Worm (Caenorhabditis elegans): ENCODE data around the gene W06D11.2.
"Not testable (repeated sequence)": the region's sequence is repeated elsewhere in the genome, so short reads cannot be mapped to it uniquely, and the experiment has no call there.

DNA sequence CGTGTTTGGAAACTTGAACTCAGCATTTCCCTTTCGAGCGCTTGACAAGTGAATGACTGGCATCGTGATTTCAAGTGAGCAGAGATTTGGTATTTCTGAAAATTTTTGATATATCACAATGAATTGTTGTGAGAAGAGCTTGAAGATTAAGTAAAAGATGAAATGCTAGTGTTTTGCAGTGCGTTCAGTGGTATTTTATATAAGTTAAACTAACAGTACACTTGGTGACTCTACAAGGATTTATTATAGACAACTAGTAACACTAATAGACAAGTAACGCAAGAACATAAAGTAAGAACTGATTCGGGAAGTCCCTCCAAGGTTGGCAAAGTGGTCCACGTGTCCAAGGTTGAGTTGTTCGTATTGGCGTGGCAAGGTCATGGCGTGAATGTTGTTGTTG, 6.2 kb upstream of the W06D11.2 start, which contains the start of gene dot-1.3:
- TF ChIP-seq F23B12.7 (tag; optimal IDR thresholded peaks at IDR 0.05; ENCODE audit: insufficient read depth); dpff-1 (tag; optimal IDR thresholded peaks at IDR 0.05); nhr-80 (tag; optimal IDR thresholded peaks at IDR 0.05); T26A5.8 (tag; optimal IDR thresholded peaks at IDR 0.05); C17E4.6 (GFP tag; IDR thresholded peaks at IDR 0.05); F49E8.2 (tag; optimal IDR thresholded peaks at IDR 0.05; ENCODE audit: insufficient read depth); tbx-9 (tag; optimal IDR thresholded peaks at IDR 0.05; ENCODE audit: borderline replicate concordance): not testable (repeated sequence)

Measured in whole organism, young adult.